Worm (Caenorhabditis elegans) whole organism, dauer: ENCODE results near the gene frm-7.

ENCODE experiments used
- unc-62 ChIP-seq: sonication (generic microtip); optimal IDR thresholded peaks from 2 replicates; lab custom pipeline; 2017; ENCODE audit warnings: missing biosample characterization, missing genetic modification reagents, missing genetic modification characterization

The frm-7 gene

ce11 chrV:12295520-12295919 is 6.8 kb upstream of the frm-7 start:
- no peak for TF ChIP-seq unc-62

ce11 chrV:12296122-12296521 is 6.2 kb upstream of the frm-7 start:
- TF ChIP-seq unc-62: no peak

- no peak for TF ChIP-seq unc-62
Observed at ce11 chrV:12296794-12297193, 5.5 kb upstream of the frm-7 start.

ce11 chrV:12298184-12298583 is 4.1 kb upstream of the frm-7 start:
- TF ChIP-seq unc-62: no peak

ce11 chrV:12299244-12299766 is 3.0 kb upstream of the frm-7 start:
- TF ChIP-seq unc-62: no peak

- no peak for TF ChIP-seq unc-62
Observed at ce11 chrV:12300166-12300565, 2.1 kb upstream of the frm-7 start.

ce11 chrV:12300780-12301460 is 1.4 kb upstream of the frm-7 start:
- no peak for TF ChIP-seq unc-62

- TF ChIP-seq unc-62: no peak
Observed at ce11 chrV:12303453-12304077, 1.3 kb downstream of the frm-7 start.

- TF ChIP-seq unc-62: no peak
Observed at ce11 chrV:12305677-12306076, 3.4 kb downstream of the frm-7 start.

ce11 chrV:12307011-12307540 is 4.8 kb downstream of the frm-7 start, which contains the start of gene srg-45:
TSS of gene srg-45 (plus strand) at chrV:12307490.
- no peak for TF ChIP-seq unc-62

- TF ChIP-seq unc-62: no peak
Observed at ce11 chrV:12310256-12310655, 8.0 kb downstream of the frm-7 start, which contains the start of gene hpo-30. TSS of gene hpo-30 (minus strand) at chrV:12310356.

ce11 chrV:12314413-12314812 is 12.1 kb downstream of the frm-7 start:
- no peak for TF ChIP-seq unc-62

- no peak for TF ChIP-seq unc-62
Observed at ce11 chrV:12316076-12316475, 13.8 kb downstream of the frm-7 start.

ce11 chrV:12317080-12317479 is 14.8 kb downstream of the frm-7 start, which contains the start of gene R04F11.3:
TSS of gene R04F11.3 (minus strand) at chrV:12317180.
- no peak for TF ChIP-seq unc-62

- no peak for TF ChIP-seq unc-62
Observed at ce11 chrV:12317894-12318553, 15.7 kb downstream of the frm-7 start, which contains the start of the genes R04F11.5 and R04F11.2. TSS of gene R04F11.5 (minus strand) at chrV:12318019. TSS of gene R04F11.2 (plus strand) at chrV:12318381.

ce11 chrV:12320274-12320839 is 18.1 kb downstream of the frm-7 start:
- TF ChIP-seq unc-62: no peak

ce11 chrV:12326638-12327037 is 24.4 kb downstream of the frm-7 start:
- TF ChIP-seq unc-62: no peak
